Fruit fly (Drosophila melanogaster): ENCODE measurements around the gene Sh3beta.

The Sh3beta gene

dm6 chr3L:7323348-7323747 is 45.7 kb downstream of the Sh3beta start, which contains the start of the genes RhoGEF4 and Rint1 (continued):
- TF ChIP-seq cad (GFP tag; optimal IDR thresholded peaks at IDR 0.05) (no peak), CG31224 (GFP tag; IDR thresholded peaks at IDR 0.05) (peak; percentile 52), CG8944 (GFP tag; optimal IDR thresholded peaks at IDR 0.05) (peak; percentile 39), pzg (GFP tag; optimal IDR thresholded peaks at IDR 0.05) (peak; percentile 80), exex (tag; optimal IDR thresholded peaks at IDR 0.05) (no peak), ash1 (GFP tag; optimal IDR thresholded peaks at IDR 0.05) (no peak), CG9817 (tag; optimal IDR thresholded peaks at IDR 0.05) (peak; percentile 71), CG15601 (tag; optimal IDR thresholded peaks at IDR 0.05) (peak; percentile 72), CG11696 (GFP tag; IDR thresholded peaks at IDR 0.05) (no peak), Meics (GFP tag; optimal IDR thresholded peaks at IDR 0.05) (peak; percentile 38), CG14050 (GFP tag; IDR thresholded peaks at IDR 0.05) (peak; percentile 39; the same call in 2 of the 3 replicates), cato (GFP tag; optimal IDR thresholded peaks at IDR 0.05; ENCODE audit: borderline replicate concordance) (peak; percentile 36), CG17612 (GFP tag; IDR thresholded peaks at IDR 0.05) (peak; percentile 26; the same call in 1 of the 2 replicates), CG15269 (tag; optimal IDR thresholded peaks at IDR 0.05) (no peak), CG4617 (GFP tag; optimal IDR thresholded peaks at IDR 0.05; ENCODE audit: borderline replicate concordance) (peak; percentile 92), br (optimal IDR thresholded peaks at IDR 0.05) (no peak), Six4 (GFP tag; optimal IDR thresholded peaks at IDR 0.05) (peak; percentile 28), az2 (GFP tag; optimal IDR thresholded peaks at IDR 0.05) (peak; percentile 78), CG8281 (tag; optimal IDR thresholded peaks at IDR 0.05) (no peak), ind (GFP tag; optimal IDR thresholded peaks at IDR 0.05) (peak; percentile 68), CG11456 (GFP tag; IDR thresholded peaks at IDR 0.05) (peak; percentile 64), crc (GFP tag; optimal IDR thresholded peaks at IDR 0.05) (no peak), CG17802 (tag; optimal IDR thresholded peaks at IDR 0.05) (peak; percentile 12), HmgZ (tag; optimal IDR thresholded peaks at IDR 0.05) (peak; percentile 85), Scr (GFP tag; IDR thresholded peaks at IDR 0.05; ENCODE audit: partially characterized antibody) (peak; percentile 21; the same call in 1 of the 2 replicates), Dip2 (GFP tag; IDR thresholded peaks at IDR 0.05) (no peak), h (optimal IDR thresholded peaks at IDR 0.05) (no peak), onecut (GFP tag; IDR thresholded peaks at IDR 0.05) (no peak), vvl (GFP tag; IDR thresholded peaks at IDR 0.05) (peak; percentile 82), maf-S (GFP tag; optimal IDR thresholded peaks at IDR 0.05) (peak; percentile 29), phol (tag; optimal IDR thresholded peaks at IDR 0.05) (peak; percentile 81), CG7556 (GFP tag; optimal IDR thresholded peaks at IDR 0.05) (peak; percentile 56), ERR (GFP tag; optimal IDR thresholded peaks at IDR 0.05) (no peak), Dp (GFP tag; optimal IDR thresholded peaks at IDR 0.05) (peak; percentile 92), Sox100B (GFP tag; optimal IDR thresholded peaks at IDR 0.05) (no peak), unc-4 (GFP tag; IDR thresholded peaks at IDR 0.05; ENCODE audit: partially characterized antibody) (peak; percentile 37; the same call in 1 of the 2 replicates), dysf (GFP tag; IDR thresholded peaks at IDR 0.05) (peak; percentile 79), Max (GFP tag; optimal IDR thresholded peaks at IDR 0.05) (peak; percentile 70), Rfx (GFP tag; IDR thresholded peaks at IDR 0.05) (peak; percentile 86), Hr78 (GFP tag; optimal IDR thresholded peaks at IDR 0.05) (no peak), fd96Cb (tag; optimal IDR thresholded peaks at IDR 0.05) (peak; percentile 43), Ptx1 (GFP tag; IDR thresholded peaks at IDR 0.05) (peak; percentile 86), Trl (optimal IDR thresholded peaks at IDR 0.05) (no peak), Trl (GFP tag; optimal IDR thresholded peaks at IDR 0.05) (peak; percentile 21), knrl (GFP tag; IDR thresholded peaks at IDR 0.05; ENCODE audit: partially characterized antibody) (peak; percentile 38; the same call in 1 of the 3 replicates), Mes4 (GFP tag; optimal IDR thresholded peaks at IDR 0.05) (peak; percentile 8), gsb (GFP tag; IDR thresholded peaks at IDR 0.05) (no peak), Eip74EF (GFP tag; optimal IDR thresholded peaks at IDR 0.05) (no peak), rib (GFP tag; IDR thresholded peaks at IDR 0.05) (no peak), tll (GFP tag; optimal IDR thresholded peaks at IDR 0.05) (peak in 1 of 2 experiments; percentile 14), CG14860 (GFP tag; IDR thresholded peaks at IDR 0.05; ENCODE audit: partially characterized antibody) (no peak)
